Worm (Caenorhabditis elegans) whole organism, early embryonic: ENCODE measurements around the gene gtf-2H2C.
"Not testable (repeated sequence)": the region's sequence is repeated elsewhere in the genome, so short reads cannot be mapped to it uniquely, and the experiment has no call there.

Experiments
- ama-1 ChIP-seq: fragments of 150-350 bp; optimal IDR thresholded peaks from 2 replicates; lab custom pipeline; 2014
- ceh-13 ChIP-seq: fragments of 200-800 bp; sonication (Bioruptor generic); optimal IDR thresholded peaks from 2 replicates; lab custom pipeline; 2018; ENCODE audit warnings: mild to moderate bottlenecking, missing genetic modification characterization, missing compliant biosample characterization
- ceh-36 ChIP-seq: sonication (generic microtip); optimal IDR thresholded peaks from 2 replicates; lab custom pipeline; 2016; ENCODE audit warnings: missing genetic modification characterization, inconsistent platforms, missing compliant biosample characterization
- ets-7 ChIP-seq: sonication (generic microtip); optimal IDR thresholded peaks from 2 replicates; lab custom pipeline; 2016; ENCODE audit warnings: missing genotype, missing genetic modification characterization, missing compliant biosample characterization
- flt-1 ChIP-seq: fragments of 200-800 bp; sonication (Bioruptor generic); IDR thresholded peaks from 2 replicates; pipeline ENCODE4 v1.3.6; 2022; ENCODE audit warnings: missing genetic modification characterization, missing compliant biosample characterization
- hmbx-1 ChIP-seq: sonication (generic microtip); optimal IDR thresholded peaks from 2 replicates; lab custom pipeline; 2016; ENCODE audit warnings: mild to moderate bottlenecking, missing genetic modification characterization, missing compliant biosample characterization
- scrt-1 ChIP-seq: fragments of 200-800 bp; sonication (Bioruptor generic); IDR thresholded peaks from 2 replicates; pipeline ENCODE4 v1.3.6; 2022; ENCODE audit warnings: missing genetic modification characterization, missing compliant biosample characterization
- tbx-11 ChIP-seq: fragments of 200-800 bp; sonication (Bioruptor generic); IDR thresholded peaks from 2 replicates; pipeline ENCODE4 v1.3.6; 2022; ENCODE audit warnings: missing genetic modification characterization, missing compliant biosample characterization

The gtf-2H2C gene

DNA sequence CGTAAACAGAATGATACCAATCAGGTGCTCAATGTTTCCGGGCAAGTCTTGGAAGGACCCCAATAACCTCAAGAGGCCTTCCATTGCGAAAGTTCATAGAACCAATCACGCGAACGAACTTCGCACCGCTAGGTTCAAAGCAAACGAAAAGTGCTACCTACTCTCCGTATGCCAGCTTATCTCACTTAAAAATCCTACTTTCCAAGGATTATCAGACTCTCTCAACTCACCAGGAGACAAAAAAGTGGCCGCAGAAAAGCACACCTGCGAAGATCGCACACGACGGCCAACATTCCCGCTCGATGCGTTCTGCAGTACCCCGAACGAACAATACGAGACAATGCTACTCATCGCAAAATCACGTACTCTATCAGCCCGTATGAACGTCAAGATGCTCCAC is 37.3 kb downstream of the gtf-2H2C start, which contains the start of gene T16G12.12:
Gene T16G12.12, plus strand, starts transcription at position 301 of the 400 bp plus-strand sequence.
- TF ChIP-seq flt-1 (GFP tag; lab: Robert Waterston, UW); hmbx-1 (tag; lab: Kevin White, UChicago); ets-7 (tag; lab: Kevin White, UChicago): not testable (repeated sequence)

DNA sequence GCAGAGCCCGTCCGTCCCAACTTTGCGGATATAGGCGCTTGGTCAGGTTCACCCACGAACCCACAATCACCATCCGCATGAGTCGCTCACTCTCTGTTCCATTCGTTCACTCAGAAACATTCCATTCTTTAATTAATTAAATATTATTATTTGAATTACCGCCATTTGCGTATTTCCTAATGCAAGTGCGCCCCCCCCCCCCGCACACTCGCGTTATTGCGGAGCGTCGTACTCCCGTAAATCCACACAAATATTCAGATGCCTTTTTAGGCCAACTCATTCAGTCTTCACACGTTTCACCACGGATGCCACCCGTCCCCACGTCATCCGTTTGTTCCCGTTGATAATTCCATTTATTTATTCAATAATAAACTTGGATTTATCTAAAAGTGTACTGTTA is 40.3 kb downstream of the gtf-2H2C start, which contains the start of gene T16G12.3:
Gene T16G12.3, plus strand, starts transcription at position 301 of the 400 bp plus-strand sequence.
- not testable (repeated sequence) for TF ChIP-seq ets-7 (tag; lab: Kevin White, UChicago); scrt-1; ceh-13 (GFP tag; lab: Kevin White, UChicago)

DNA sequence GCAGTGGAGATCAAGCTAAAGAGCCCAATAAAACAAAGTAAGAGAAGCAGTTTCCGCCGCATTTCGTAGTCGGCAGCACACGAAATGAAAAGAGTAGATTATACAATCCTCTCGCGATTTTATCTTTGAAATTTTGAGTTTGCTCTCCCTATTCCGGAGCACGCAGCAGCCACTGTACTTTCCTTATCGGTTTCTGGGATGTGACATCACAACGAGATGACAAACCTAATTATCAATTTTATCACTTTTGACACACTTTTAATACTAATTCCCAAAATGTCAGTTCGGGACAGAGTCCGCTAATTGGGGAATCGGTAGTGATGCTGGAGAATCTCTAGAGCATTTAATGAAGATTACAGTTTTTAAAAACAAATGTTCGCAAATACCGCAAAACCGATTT is 40.9 kb downstream of the gtf-2H2C start, which contains the start of gene T16G12.1:
Gene T16G12.1, minus strand, starts transcription at position 176 of the 400 bp plus-strand sequence.
- no peak for TF ChIP-seq ceh-36 (tag; lab: Kevin White, UChicago)

DNA sequence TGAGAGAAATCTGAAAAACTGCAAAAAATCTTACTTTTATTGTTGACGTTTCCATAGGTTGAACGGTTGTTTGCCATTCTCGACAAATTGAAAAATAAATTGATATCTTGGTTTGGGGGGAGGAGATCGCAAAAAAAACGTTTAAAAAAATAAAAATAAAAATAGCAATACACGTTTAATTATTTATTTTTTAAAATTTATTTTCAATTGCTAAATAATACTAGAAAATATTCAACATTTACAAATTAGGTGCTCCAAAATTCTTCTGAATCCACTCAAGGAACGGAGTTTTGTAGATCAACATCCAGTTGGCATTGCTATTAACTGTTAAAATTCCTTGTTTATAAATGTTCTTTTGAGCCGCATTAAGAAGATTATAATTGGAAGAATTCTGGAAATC is 50.6 kb downstream of the gtf-2H2C start, which contains the start of gene T16G12.7:
Gene T16G12.7, minus strand, starts transcription at position 101 of the 400 bp plus-strand sequence.
- TF ChIP-seq ama-1 (lab: Kevin White, UChicago) = no peak
- TF ChIP-seq tbx-11 (GFP tag; lab: Robert Waterston, UW) = no peak
- no peak for TF ChIP-seq ets-7 (tag; lab: Kevin White, UChicago)
